ENCODE assay signal across 1 fruit fly cellular context in genomic region chr3R:16224415-16225165, dm6.
TF ChIP-seq lines count a peak whose summit lies in the region.

No protein-coding gene starts in this region.

TF ChIP-seq in whole organism, embryonic, 481 proteins besides CTCF, POLR2A, EP300 and RAD21 (continued from another document and continues in another):
- TF ChIP-seq CG8944 (GFP tag; optimal IDR thresholded peaks at IDR 0.05; lab: Kevin White, UChicago) (peak; percentile 97), pfk (GFP tag; optimal IDR thresholded peaks at IDR 0.05; lab: Kevin White, UChicago) (no peak), sqz (GFP tag; optimal IDR thresholded peaks at IDR 0.05; lab: Kevin White, UChicago) (peak; percentile 95), ci (GFP tag; IDR thresholded peaks at IDR 0.05; lab: Robert Waterston, UW) (no peak), sug (tag; optimal IDR thresholded peaks at IDR 0.05; lab: Kevin White, UChicago) (peak; percentile 85), usp (GFP tag; optimal IDR thresholded peaks at IDR 0.05; lab: Kevin White, UChicago) (no peak), CG12659 (GFP tag; optimal IDR thresholded peaks at IDR 0.05; lab: Kevin White, UChicago) (peak; percentile 98), unc-4 (GFP tag; IDR thresholded peaks at IDR 0.05; lab: Robert Waterston, UW; ENCODE audit: partially characterized antibody) (no peak), yki (optimal IDR thresholded peaks at IDR 0.05; lab: Kevin White, UChicago) (peak; percentile 83), cas (GFP tag; IDR thresholded peaks at IDR 0.05; lab: Robert Waterston, UW) (no peak), GATAe (GFP tag; conservative IDR thresholded peaks at IDR 0.05; lab: Robert Waterston, UW) (no peak), zfh2 (GFP tag; optimal IDR thresholded peaks at IDR 0.05; lab: Kevin White, UChicago) (peak; percentile 95), slou (GFP tag; optimal IDR thresholded peaks at IDR 0.05; lab: Kevin White, UChicago) (peak; percentile 90), CG6689 (GFP tag; IDR thresholded peaks at IDR 0.05; lab: Robert Waterston, UW) (no peak), Hmx (GFP tag; optimal IDR thresholded peaks at IDR 0.05; lab: Kevin White, UChicago) (peak; percentile 91), trem (tag; optimal IDR thresholded peaks at IDR 0.05; lab: Kevin White, UChicago) (peak; percentile 95), cato (GFP tag; optimal IDR thresholded peaks at IDR 0.05; lab: Kevin White, UChicago; ENCODE audit: borderline replicate concordance) (peak; percentile 90), disco-r (GFP tag; optimal IDR thresholded peaks at IDR 0.05; lab: Kevin White, UChicago) (peak; percentile 96), sima (GFP tag; optimal IDR thresholded peaks at IDR 0.05; lab: Kevin White, UChicago) (peak; percentile 93), Taf1 (GFP tag; IDR thresholded peaks at IDR 0.05; lab: Robert Waterston, UW) (no peak), CG9609 (GFP tag; optimal IDR thresholded peaks at IDR 0.05; lab: Kevin White, UChicago) (peak; percentile 97), CG15269 (tag; optimal IDR thresholded peaks at IDR 0.05; lab: Kevin White, UChicago) (peak; percentile 98), tna (GFP tag; IDR thresholded peaks at IDR 0.05; lab: Robert Waterston, UW; ENCODE audit: partially characterized antibody) (no peak), Atf6 (GFP tag; IDR thresholded peaks at IDR 0.05; lab: Robert Waterston, UW) (no peak), pnt (GFP tag; optimal IDR thresholded peaks at IDR 0.05; lab: Kevin White, UChicago) (peak; percentile 97), sd (tag; optimal IDR thresholded peaks at IDR 0.05; lab: Kevin White, UChicago) (peak; percentile 93), Sox102F (GFP tag; optimal IDR thresholded peaks at IDR 0.05; lab: Kevin White, UChicago) (peak; percentile 98), CG10147 (GFP tag; optimal IDR thresholded peaks at IDR 0.05; lab: Kevin White, UChicago) (peak; percentile 98), HLHmδ (GFP tag; optimal IDR thresholded peaks at IDR 0.05; lab: Kevin White, UChicago) (peak; percentile 3), CG3726 (GFP tag; IDR thresholded peaks at IDR 0.05; lab: Robert Waterston, UW) (no peak), CG2116 (GFP tag; optimal IDR thresholded peaks at IDR 0.05; lab: Kevin White, UChicago) (peak; percentile 78), Lpt (GFP tag; optimal IDR thresholded peaks at IDR 0.05; lab: Kevin White, UChicago) (no peak), CG2129 (GFP tag; IDR thresholded peaks at IDR 0.05; lab: Robert Waterston, UW; ENCODE audit: partially characterized antibody) (no peak), mam (GFP tag; optimal IDR thresholded peaks at IDR 0.05; lab: Kevin White, UChicago) (peak; percentile 97), Gsc (GFP tag; IDR thresholded peaks at IDR 0.05; lab: Robert Waterston, UW) (no peak), maf-S (GFP tag; optimal IDR thresholded peaks at IDR 0.05; lab: Kevin White, UChicago) (peak; percentile 96), pum (GFP tag; optimal IDR thresholded peaks at IDR 0.05; lab: Kevin White, UChicago) (peak; percentile 97), CG5180 (GFP tag; optimal IDR thresholded peaks at IDR 0.05; lab: Kevin White, UChicago) (peak; percentile 91), B-H2 (GFP tag; optimal IDR thresholded peaks at IDR 0.05; lab: Kevin White, UChicago) (peak; percentile 76), CG15696 (tag; optimal IDR thresholded peaks at IDR 0.05; lab: Kevin White, UChicago) (peak; percentile 78), Antp (GFP tag; optimal IDR thresholded peaks at IDR 0.05; lab: Kevin White, UChicago) (peak; percentile 97), cwo (GFP tag; optimal IDR thresholded peaks at IDR 0.05; lab: Kevin White, UChicago) (peak; percentile 97), HmgZ (tag; optimal IDR thresholded peaks at IDR 0.05; lab: Kevin White, UChicago) (peak; percentile 96), sim (GFP tag; IDR thresholded peaks at IDR 0.05; lab: Robert Waterston, UW) (no peak), pb (GFP tag; optimal IDR thresholded peaks at IDR 0.05; lab: Kevin White, UChicago) (peak; percentile 98), hb (GFP tag; IDR thresholded peaks at IDR 0.05; lab: Robert Waterston, UW; ENCODE audit: partially characterized antibody) (no peak), Ssrp (tag; optimal IDR thresholded peaks at IDR 0.05; lab: Kevin White, UChicago) (peak; percentile 97), Scr (GFP tag; IDR thresholded peaks at IDR 0.05; lab: Robert Waterston, UW; ENCODE audit: partially characterized antibody) (no peak), Poxn (GFP tag; IDR thresholded peaks at IDR 0.05; lab: Robert Waterston, UW) (no peak), CG10462 (GFP tag; optimal IDR thresholded peaks at IDR 0.05; lab: Kevin White, UChicago) (peak; percentile 95), CG8290 (GFP tag; optimal IDR thresholded peaks at IDR 0.05; lab: Kevin White, UChicago) (peak; percentile 92), CG8290 (tag; optimal IDR thresholded peaks at IDR 0.05; lab: Kevin White, UChicago) (peak; percentile 74 to 82), Dek (tag; optimal IDR thresholded peaks at IDR 0.05; lab: Kevin White, UChicago) (peak; percentile 98), CG17361 (GFP tag; IDR thresholded peaks at IDR 0.05; lab: Robert Waterston, UW) (no peak), CG14050 (GFP tag; IDR thresholded peaks at IDR 0.05; lab: Robert Waterston, UW) (no peak), CG16813 (GFP tag; IDR thresholded peaks at IDR 0.05; lab: Robert Waterston, UW; ENCODE audit: partially characterized antibody) (no peak), CG4328 (GFP tag; optimal IDR thresholded peaks at IDR 0.05; lab: Kevin White, UChicago) (peak; percentile 71), Stat92E (GFP tag; optimal IDR thresholded peaks at IDR 0.05; lab: Kevin White, UChicago) (peak in 1 of 3 experiments; percentile 99), CG1832 (GFP tag; optimal IDR thresholded peaks at IDR 0.05; lab: Kevin White, UChicago) (no peak), CG12744 (GFP tag; optimal IDR thresholded peaks at IDR 0.05; lab: Kevin White, UChicago) (peak; percentile 97), CG13424 (tag; optimal IDR thresholded peaks at IDR 0.05; lab: Kevin White, UChicago) (peak; percentile 98), ssp (GFP tag; IDR thresholded peaks at IDR 0.05; lab: Robert Waterston, UW) (no peak), Bgb (GFP tag; IDR thresholded peaks at IDR 0.05; lab: Robert Waterston, UW; ENCODE audit: partially characterized antibody) (no peak), p53 (GFP tag; optimal IDR thresholded peaks at IDR 0.05; lab: Kevin White, UChicago) (peak; percentile 93), toy (GFP tag; IDR thresholded peaks at IDR 0.05; lab: Robert Waterston, UW) (no peak), CG8478 (optimal IDR thresholded peaks at IDR 0.05; lab: Kevin White, UChicago) (no peak), CG17829 (tag; optimal IDR thresholded peaks at IDR 0.05; lab: Kevin White, UChicago) (peak; percentile 98), CG11695 (GFP tag; IDR thresholded peaks at IDR 0.05; lab: Robert Waterston, UW) (no peak), MBD-R2 (GFP tag; IDR thresholded peaks at IDR 0.05; lab: Robert Waterston, UW) (no peak), CG10979 (tag; optimal IDR thresholded peaks at IDR 0.05; lab: Kevin White, UChicago) (peak; percentile 99), zfh1 (GFP tag; IDR thresholded peaks at IDR 0.05; lab: Robert Waterston, UW) (no peak), vnd (GFP tag; IDR thresholded peaks at IDR 0.05; lab: Robert Waterston, UW; ENCODE audit: partially characterized antibody) (no peak), D (optimal IDR thresholded peaks at IDR 0.05; lab: Kevin White, UChicago) (no peak), D (GFP tag; optimal IDR thresholded peaks at IDR 0.05; lab: Kevin White, UChicago) (peak; percentile 97), CG13296 (GFP tag; optimal IDR thresholded peaks at IDR 0.05; lab: Kevin White, UChicago) (peak; percentile 98), CG18619 (GFP tag; optimal IDR thresholded peaks at IDR 0.05; lab: Kevin White, UChicago) (peak; percentile 95), pzg (GFP tag; optimal IDR thresholded peaks at IDR 0.05; lab: Kevin White, UChicago) (peak; percentile 11), fd102C (GFP tag; optimal IDR thresholded peaks at IDR 0.05; lab: Kevin White, UChicago) (peak; percentile 44), CG12299 (tag; optimal IDR thresholded peaks at IDR 0.05; lab: Kevin White, UChicago) (peak; percentile 98), Hr78 (GFP tag; optimal IDR thresholded peaks at IDR 0.05; lab: Kevin White, UChicago) (peak in 1 of 2 experiments; percentile 93), dmrt11E (tag; optimal IDR thresholded peaks at IDR 0.05; lab: Kevin White, UChicago) (peak; percentile 97), CG14667 (GFP tag; IDR thresholded peaks at IDR 0.05; lab: Robert Waterston, UW) (no peak), CG2712 (tag; optimal IDR thresholded peaks at IDR 0.05; lab: Kevin White, UChicago) (peak; percentile 99), CG11398 (GFP tag; optimal IDR thresholded peaks at IDR 0.05; lab: Kevin White, UChicago) (peak; percentile 95), twi (tag; optimal IDR thresholded peaks at IDR 0.05; lab: Kevin White, UChicago) (peak; percentile 96), CG10274 (GFP tag; optimal IDR thresholded peaks at IDR 0.05; lab: Kevin White, UChicago) (peak; percentile 80), CG4404 (GFP tag; IDR thresholded peaks at IDR 0.05; lab: Robert Waterston, UW) (no peak), CG8924 (tag; optimal IDR thresholded peaks at IDR 0.05; lab: Kevin White, UChicago) (peak; percentile 99), lab (GFP tag; optimal IDR thresholded peaks at IDR 0.05; lab: Kevin White, UChicago) (peak; percentile 99), CG30403 (GFP tag; optimal IDR thresholded peaks at IDR 0.05; lab: Kevin White, UChicago) (peak; percentile 98), CG4617 (GFP tag; optimal IDR thresholded peaks at IDR 0.05; lab: Kevin White, UChicago; ENCODE audit: borderline replicate concordance) (peak; percentile 93), Aef1 (GFP tag; IDR thresholded peaks at IDR 0.05; lab: Robert Waterston, UW) (no peak), CG14860 (GFP tag; IDR thresholded peaks at IDR 0.05; lab: Robert Waterston, UW; ENCODE audit: partially characterized antibody) (no peak), fru (optimal IDR thresholded peaks at IDR 0.05; lab: Kevin White, UChicago) (no peak), Tbp (GFP tag; optimal IDR thresholded peaks at IDR 0.05; lab: Kevin White, UChicago) (no peak), so (GFP tag; IDR thresholded peaks at IDR 0.05; lab: Robert Waterston, UW) (no peak), Vsx1 (GFP tag; optimal IDR thresholded peaks at IDR 0.05; lab: Kevin White, UChicago) (peak; percentile 95), CG9727 (GFP tag; optimal IDR thresholded peaks at IDR 0.05; lab: Kevin White, UChicago) (peak; percentile 97), caup (GFP tag; optimal IDR thresholded peaks at IDR 0.05; lab: Kevin White, UChicago; ENCODE audit: severe bottlenecking) (peak; percentile 97), Ets65A (GFP tag; lab: Kevin White, UChicago) (peak; percentile 97), Mad (GFP tag; optimal IDR thresholded peaks at IDR 0.05; lab: Kevin White, UChicago) (peak; percentile 93), rib (GFP tag; IDR thresholded peaks at IDR 0.05; lab: Robert Waterston, UW) (no peak), CG18011 (GFP tag; optimal IDR thresholded peaks at IDR 0.05; lab: Kevin White, UChicago) (peak; percentile 88), hkb (optimal IDR thresholded peaks at IDR 0.05; lab: Kevin White, UChicago) (no peak), hkb (GFP tag; IDR thresholded peaks at IDR 0.05; lab: Robert Waterston, UW) (no peak), oc (tag; optimal IDR thresholded peaks at IDR 0.05; lab: Kevin White, UChicago) (peak; percentile 99), zen (tag; optimal IDR thresholded peaks at IDR 0.05; lab: Kevin White, UChicago) (peak; percentile 94), Opbp (GFP tag; IDR thresholded peaks at IDR 0.05; lab: Robert Waterston, UW; ENCODE audit: partially characterized antibody) (no peak), vvl (GFP tag; IDR thresholded peaks at IDR 0.05; lab: Robert Waterston, UW) (no peak), lbe (GFP tag; optimal IDR thresholded peaks at IDR 0.05; lab: Kevin White, UChicago) (peak; percentile 71), z (GFP tag; IDR thresholded peaks at IDR 0.05; lab: Robert Waterston, UW) (no peak), Lhr (GFP tag; optimal IDR thresholded peaks at IDR 0.05; lab: Kevin White, UChicago) (peak; percentile 95), Kr (GFP tag; optimal IDR thresholded peaks at IDR 0.05; lab: Kevin White, UChicago) (peak; percentile 61), unpg (GFP tag; optimal IDR thresholded peaks at IDR 0.05; lab: Kevin White, UChicago) (peak; percentile 99), CG31224 (GFP tag; IDR thresholded peaks at IDR 0.05; lab: Robert Waterston, UW) (no peak), ATbp (GFP tag; optimal IDR thresholded peaks at IDR 0.05; lab: Kevin White, UChicago) (peak; percentile 98), scrt (GFP tag; optimal IDR thresholded peaks at IDR 0.05; lab: Kevin White, UChicago) (peak; percentile 96), trh (GFP tag; optimal IDR thresholded peaks at IDR 0.05; lab: Kevin White, UChicago) (peak; percentile 93), Ptx1 (GFP tag; IDR thresholded peaks at IDR 0.05; lab: Robert Waterston, UW) (no peak), chif (GFP tag; optimal IDR thresholded peaks at IDR 0.05; lab: Kevin White, UChicago) (peak; percentile 97), pita (GFP tag; optimal IDR thresholded peaks at IDR 0.05; lab: Kevin White, UChicago) (no peak), slp2 (GFP tag; optimal IDR thresholded peaks at IDR 0.05; lab: Kevin White, UChicago) (peak; percentile 97), br (optimal IDR thresholded peaks at IDR 0.05; lab: Kevin White, UChicago) (no peak), CG9437 (GFP tag; optimal IDR thresholded peaks at IDR 0.05; lab: Kevin White, UChicago) (peak; percentile 90), esg (GFP tag; conservative IDR thresholded peaks at IDR 0.05; lab: Robert Waterston, UW) (no peak), Awh (GFP tag; IDR thresholded peaks at IDR 0.05; lab: Robert Waterston, UW) (no peak), da (GFP tag; optimal IDR thresholded peaks at IDR 0.05; lab: Kevin White, UChicago) (peak; percentile 90), CG6683 (GFP tag; optimal IDR thresholded peaks at IDR 0.05; lab: Kevin White, UChicago) (peak; percentile 98), CG32532 (GFP tag; IDR thresholded peaks at IDR 0.05; lab: Robert Waterston, UW) (no peak), chn (GFP tag; optimal IDR thresholded peaks at IDR 0.05; lab: Kevin White, UChicago) (peak; percentile 93), btn (GFP tag; optimal IDR thresholded peaks at IDR 0.05; lab: Kevin White, UChicago) (peak; percentile 96), zf30C (GFP tag; optimal IDR thresholded peaks at IDR 0.05; lab: Kevin White, UChicago) (peak; percentile 82), wek (GFP tag; optimal IDR thresholded peaks at IDR 0.05; lab: Kevin White, UChicago) (peak; percentile 74), tx (GFP tag; optimal IDR thresholded peaks at IDR 0.05; lab: Kevin White, UChicago) (peak; percentile 97)
